Worm (Caenorhabditis elegans) whole organism, young adult: ENCODE measurements around the gene srh-209.

ENCODE experiments used
- B0261.1 ChIP-seq: sonication (generic microtip); optimal IDR thresholded peaks from 2 replicates; lab custom pipeline; 2016; ENCODE audit warnings: mild to moderate bottlenecking, missing genetic modification characterization, moderate library complexity, missing compliant biosample characterization
- C17E4.6 ChIP-seq: fragments of 200-800 bp; sonication (Bioruptor generic); IDR thresholded peaks from 2 replicates; pipeline ENCODE4 v1.3.6; 2022; ENCODE audit warnings: missing genetic modification reagents, missing genetic modification characterization, missing compliant biosample characterization
- D2030.7 ChIP-seq: fragments of 200-800 bp; sonication (Bioruptor generic); IDR thresholded peaks from 2 replicates; pipeline ENCODE4 v1.3.6; 2022; ENCODE audit warnings: missing genetic modification reagents, missing genetic modification characterization, missing compliant biosample characterization
- F10E7.11 ChIP-seq: sonication (generic microtip); optimal IDR thresholded peaks from 2 replicates; lab custom pipeline; 2017; ENCODE audit warnings: mild to moderate bottlenecking, missing genetic modification characterization, moderate library complexity, missing compliant biosample characterization
- F33H1.4 ChIP-seq: fragments of 200-800 bp; sonication (Bioruptor generic); IDR thresholded peaks from 2 replicates; pipeline ENCODE4 v1.3.6; 2022; ENCODE audit warnings: missing genetic modification reagents, missing genetic modification characterization, missing compliant biosample characterization
- F37B4.10 ChIP-seq: fragments of 200-800 bp; sonication (Bioruptor generic); IDR thresholded peaks from 2 replicates; pipeline ENCODE4 v1.3.6; 2022; ENCODE audit warnings: missing genetic modification characterization, missing compliant biosample characterization
- F55B11.4 ChIP-seq: sonication (generic microtip); optimal IDR thresholded peaks from 2 replicates; lab custom pipeline; 2016; ENCODE audit warnings: missing compliant biosample characterization, missing genetic modification characterization, borderline replicate concordance; ENCODE audit not compliant: insufficient read depth
- Y53G8AR.9 ChIP-seq: fragments of 200-800 bp; sonication (Bioruptor generic); conservative IDR thresholded peaks from 2 replicates; pipeline ENCODE4 v1.3.6; 2022; ENCODE audit warnings: missing genetic modification reagents, missing genetic modification characterization, missing compliant biosample characterization
- Y56A3A.18 ChIP-seq: fragments of 200-800 bp; sonication (Bioruptor generic); IDR thresholded peaks from 2 replicates; pipeline ENCODE4 v1.3.6; 2022; ENCODE audit warnings: missing genetic modification reagents, missing genetic modification characterization, missing compliant biosample characterization
- Y67H2A.10 ChIP-seq: fragments of 200-800 bp; sonication (Bioruptor generic); conservative IDR thresholded peaks from 2 replicates; pipeline ENCODE4 v1.3.6; 2022; ENCODE audit warnings: missing genetic modification reagents, missing genetic modification characterization, missing compliant biosample characterization
- aptf-3 ChIP-seq: fragments of 200-800 bp; sonication (Bioruptor generic); IDR thresholded peaks from 2 replicates; pipeline ENCODE4 v1.3.6; 2022; ENCODE audit warnings: missing genetic modification characterization, missing compliant biosample characterization
- ceh-27 ChIP-seq: fragments of 200-800 bp; sonication (Bioruptor generic); optimal IDR thresholded peaks from 2 replicates; lab custom pipeline; 2018; ENCODE audit warnings: mild to moderate bottlenecking, missing genetic modification characterization, moderate library complexity, missing compliant biosample characterization
- ceh-91 ChIP-seq: fragments of 200-800 bp; sonication (Bioruptor generic); IDR thresholded peaks from 2 replicates; pipeline ENCODE4 v1.3.6; 2022; ENCODE audit warnings: missing genetic modification reagents, missing genetic modification characterization, missing compliant biosample characterization
- die-1 ChIP-seq: sonication (generic microtip); optimal IDR thresholded peaks from 2 replicates; lab custom pipeline; 2016; ENCODE audit warnings: missing genotype, mild to moderate bottlenecking, missing genetic modification characterization, missing compliant biosample characterization
- dox-1 ChIP-seq: fragments of 200-800 bp; sonication (Bioruptor generic); IDR thresholded peaks from 2 replicates; pipeline ENCODE4 v1.3.6; 2022; ENCODE audit warnings: missing genetic modification reagents, missing genetic modification characterization, missing compliant biosample characterization
- dpl-1 ChIP-seq: fragments of 150-350 bp; optimal IDR thresholded peaks from 2 replicates; lab custom pipeline; 2014; ENCODE audit warnings: missing biosample characterization, missing genetic modification reagents, missing genetic modification characterization
- efl-1 ChIP-seq: fragments of 150-350 bp; optimal IDR thresholded peaks from 2 replicates; lab custom pipeline; 2014; ENCODE audit warnings: missing biosample characterization, missing genetic modification reagents, missing genetic modification characterization
- egl-44 ChIP-seq: fragments of 200-800 bp; sonication (Bioruptor generic); IDR thresholded peaks from 2 replicates; pipeline ENCODE4 v1.3.6; 2022; ENCODE audit warnings: missing genetic modification reagents, missing genetic modification characterization, missing compliant biosample characterization
- ekl-4 ChIP-seq: fragments of 200-800 bp; sonication (Bioruptor generic); IDR thresholded peaks from 2 replicates; pipeline ENCODE4 v1.3.6; 2022; ENCODE audit warnings: missing genetic modification reagents, missing genetic modification characterization, missing compliant biosample characterization
- fkh-3 ChIP-seq: sonication (generic microtip); optimal IDR thresholded peaks from 2 replicates; lab custom pipeline; 2016; ENCODE audit warnings: mild to moderate bottlenecking, missing genetic modification characterization, missing compliant biosample characterization
- him-1 ChIP-seq: sonication (generic microtip); optimal IDR thresholded peaks from 2 replicates; lab custom pipeline; 2016; ENCODE audit warnings: missing genotype, missing genetic modification reagents, missing genetic modification characterization, missing compliant biosample characterization
- hrde-1 ChIP-seq: sonication (generic microtip); optimal IDR thresholded peaks from 2 replicates; lab custom pipeline; 2016; ENCODE audit warnings: missing genetic modification characterization, mild to moderate bottlenecking, missing compliant biosample characterization, moderate library complexity, missing genotype, missing genetic modification reagents, borderline replicate concordance
- hsf-1 ChIP-seq: fragments of 200-800 bp; sonication (Bioruptor generic); IDR thresholded peaks from 2 replicates; pipeline ENCODE4 v1.3.6; 2022; ENCODE audit warnings: missing genetic modification reagents, missing genetic modification characterization, missing compliant biosample characterization
- let-526 ChIP-seq: fragments of 200-800 bp; sonication (Bioruptor generic); IDR thresholded peaks from 2 replicates; pipeline ENCODE4 v1.3.6; 2022; ENCODE audit warnings: missing genetic modification reagents, missing genetic modification characterization, missing compliant biosample characterization
- lin-26 ChIP-seq: fragments of 200-800 bp; sonication (Bioruptor generic); IDR thresholded peaks from 2 replicates; pipeline ENCODE4 v1.3.6; 2022; ENCODE audit warnings: missing genetic modification reagents, missing genetic modification characterization, missing compliant biosample characterization
- lir-1 ChIP-seq: fragments of 200-800 bp; sonication (Bioruptor generic); conservative IDR thresholded peaks from 2 replicates; pipeline ENCODE4 v1.3.6; 2022; ENCODE audit warnings: missing genetic modification reagents, missing genetic modification characterization, missing compliant biosample characterization
- madf-3 ChIP-seq: fragments of 200-800 bp; sonication (Bioruptor generic); IDR thresholded peaks from 2 replicates; pipeline ENCODE4 v1.3.6; 2022; ENCODE audit warnings: missing genetic modification reagents, missing genetic modification characterization, missing compliant biosample characterization
- madf-6 ChIP-seq: fragments of 200-800 bp; sonication (Bioruptor generic); IDR thresholded peaks from 2 replicates; pipeline ENCODE4 v1.3.6; 2022; ENCODE audit warnings: missing genetic modification reagents, missing genetic modification characterization, missing compliant biosample characterization
- mel-28 ChIP-seq: sonication (generic microtip); optimal IDR thresholded peaks from 2 replicates; lab custom pipeline; 2016; ENCODE audit warnings: borderline replicate concordance, mild to moderate bottlenecking, missing genetic modification characterization, missing compliant biosample characterization
- mes-4 ChIP-seq: sonication (generic microtip); optimal IDR thresholded peaks from 2 replicates; lab custom pipeline; 2016; ENCODE audit warnings: missing genotype, missing genetic modification characterization, missing compliant biosample characterization
- mxl-1 ChIP-seq: sonication (generic microtip); optimal IDR thresholded peaks from 2 replicates; lab custom pipeline; 2016; ENCODE audit warnings: missing genetic modification characterization, missing compliant biosample characterization
- nfyb-1 ChIP-seq: fragments of 200-800 bp; sonication (Bioruptor generic); IDR thresholded peaks from 2 replicates; pipeline ENCODE4 v1.3.6; 2022; ENCODE audit warnings: missing genetic modification reagents, missing genetic modification characterization, missing compliant biosample characterization
- nhr-120 ChIP-seq: fragments of 200-800 bp; sonication (Bioruptor generic); IDR thresholded peaks from 2 replicates; pipeline ENCODE4 v1.3.6; 2022; ENCODE audit warnings: missing genetic modification characterization, missing compliant biosample characterization
- nhr-179 ChIP-seq: sonication (generic microtip); optimal IDR thresholded peaks from 2 replicates; lab custom pipeline; 2016; ENCODE audit warnings: mild to moderate bottlenecking, missing genetic modification characterization, missing compliant biosample characterization
- nhr-27 ChIP-seq: fragments of 200-800 bp; sonication (Bioruptor generic); optimal IDR thresholded peaks from 2 replicates; lab custom pipeline; 2018; ENCODE audit warnings: mild to moderate bottlenecking, missing genetic modification characterization, moderate library complexity, missing compliant biosample characterization
- rcor-1 ChIP-seq: fragments of 200-800 bp; sonication (Bioruptor generic); IDR thresholded peaks from 2 replicates; pipeline ENCODE4 v1.3.6; 2022; ENCODE audit warnings: missing genetic modification reagents, missing genetic modification characterization, missing compliant biosample characterization
- rpc-1 ChIP-seq, 2 experiments: fragments of 150-350 bp in 1 of 2; sonication (generic microtip) in 1 of 2; optimal IDR thresholded peaks; 2 replicates each; lab custom pipeline; 2014 to 2018; ENCODE audit warnings: missing biosample characterization in 1 of 2, missing genetic modification characterization in 1 of 2, missing genetic modification reagents in 1 of 2, missing genotype in 1 of 2
- sdz-38 ChIP-seq: sonication (generic microtip); optimal IDR thresholded peaks from 2 replicates; lab custom pipeline; 2016; ENCODE audit warnings: missing genotype, missing genetic modification characterization, missing compliant biosample characterization
- tlf-1 ChIP-seq: fragments of 200-800 bp; sonication (Bioruptor generic); optimal IDR thresholded peaks from 2 replicates; lab custom pipeline; 2018; ENCODE audit warnings: mild to moderate bottlenecking, missing genetic modification characterization, missing compliant biosample characterization
- ztf-18 ChIP-seq: sonication (generic microtip); optimal IDR thresholded peaks from 2 replicates; lab custom pipeline; 2016; ENCODE audit warnings: missing genotype, mild to moderate bottlenecking, missing genetic modification characterization, missing compliant biosample characterization
- ztf-22 ChIP-seq: fragments of 200-800 bp; sonication (Bioruptor generic); optimal IDR thresholded peaks from 2 replicates; lab custom pipeline; 2018; ENCODE audit warnings: mild to moderate bottlenecking, missing genetic modification characterization, moderate library complexity, missing compliant biosample characterization
- ztf-25 ChIP-seq: fragments of 200-800 bp; sonication (Bioruptor generic); IDR thresholded peaks from 2 replicates; pipeline ENCODE4 v1.3.6; 2022; ENCODE audit warnings: missing genetic modification reagents, missing genetic modification characterization, missing compliant biosample characterization
- ztf-26 ChIP-seq: sonication (generic microtip); optimal IDR thresholded peaks from 2 replicates; lab custom pipeline; 2017; ENCODE audit warnings: missing genetic modification characterization, missing compliant biosample characterization

srh-209 gene

ce11 chrV:18410142-18410541 is 5.5 kb upstream of the srh-209 start, which contains the start of gene srh-207:
TSS of gene srh-207 (minus strand) at chrV:18410242.
- TF ChIP-seq ekl-4 (GFP tag; lab: Robert Waterston, UW) (no peak), madf-6 (GFP tag; lab: Robert Waterston, UW) (no peak), madf-3 (no peak), mel-28 (tag; lab: Kevin White, UChicago) (no peak), ztf-18 (tag; lab: Kevin White, UChicago) (no peak)

ce11 chrV:18402743-18403142 is 1.9 kb downstream of the srh-209 start:
- TF ChIP-seq Y56A3A.18, result no peak
- no peak for TF ChIP-seq dpl-1
- TF ChIP-seq tlf-1, result no peak
- TF ChIP-seq ztf-25 (GFP tag; lab: Robert Waterston, UW), result no peak
- no peak for TF ChIP-seq rpc-1 (optimal IDR thresholded peaks at IDR 0.05; lab: Kevin White, UChicago)
- no peak for TF ChIP-seq rpc-1 (tag; optimal IDR thresholded peaks at IDR 0.05; lab: Kevin White, UChicago)
- TF ChIP-seq rcor-1 (GFP tag; lab: Robert Waterston, UW), result no peak
- no peak for TF ChIP-seq sdz-38 (tag; lab: Kevin White, UChicago)
- no peak for TF ChIP-seq efl-1 (GFP tag; lab: Kevin White, UChicago)
- TF ChIP-seq egl-44, result no peak
- TF ChIP-seq hrde-1 (tag; lab: Kevin White, UChicago), result no peak
- TF ChIP-seq Y67H2A.10 (GFP tag; lab: Robert Waterston, UW), result no peak
- TF ChIP-seq him-1 (tag; lab: Kevin White, UChicago), result no peak
- TF ChIP-seq nhr-120 (GFP tag; lab: Robert Waterston, UW), result no peak
- TF ChIP-seq let-526, result no peak
- TF ChIP-seq nfyb-1, result no peak
- no peak for TF ChIP-seq ztf-22 (GFP tag; lab: Kevin White, UChicago)
- no peak for TF ChIP-seq Y53G8AR.9 (GFP tag; lab: Robert Waterston, UW)
- TF ChIP-seq F55B11.4, result no peak
- TF ChIP-seq mes-4 (tag; lab: Kevin White, UChicago), result no peak
- TF ChIP-seq ceh-91 (GFP tag; lab: Robert Waterston, UW), result no peak

DNA sequence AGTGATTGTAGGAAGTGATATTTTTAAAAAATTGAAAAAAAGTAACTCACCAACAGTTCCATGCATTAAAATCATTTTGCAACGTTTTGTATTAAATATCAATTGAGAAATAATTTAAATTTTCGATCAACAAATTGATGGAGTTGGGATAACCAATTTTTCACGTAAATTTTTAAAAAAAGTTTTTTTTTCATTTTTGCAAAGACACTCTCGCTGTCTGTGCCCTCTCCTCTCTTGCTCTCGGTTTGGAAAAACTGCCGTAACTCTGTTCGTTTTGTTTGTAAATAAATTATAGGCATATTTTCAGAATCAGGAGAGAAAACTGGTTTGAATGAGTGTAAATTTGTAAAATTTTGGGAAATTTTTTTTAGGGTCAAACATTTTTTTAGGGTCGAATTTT is 6.9 kb downstream of the srh-209 start, which contains the start of gene Y51A2B.16:
Y51A2B.16 (minus strand) TSS at position 101 of the 400 bp plus-strand sequence.
- TF ChIP-seq lir-1 (GFP tag; lab: Robert Waterston, UW), result no peak
- no peak for TF ChIP-seq hsf-1 (GFP tag; lab: Robert Waterston, UW)
- TF ChIP-seq F10E7.11 (tag; lab: Kevin White, UChicago), result no peak
- TF ChIP-seq B0261.1 (tag; lab: Kevin White, UChicago), result no peak
- no peak for TF ChIP-seq D2030.7 (GFP tag; lab: Robert Waterston, UW)
- no peak for TF ChIP-seq nhr-27 (tag; lab: Kevin White, UChicago)

DNA sequence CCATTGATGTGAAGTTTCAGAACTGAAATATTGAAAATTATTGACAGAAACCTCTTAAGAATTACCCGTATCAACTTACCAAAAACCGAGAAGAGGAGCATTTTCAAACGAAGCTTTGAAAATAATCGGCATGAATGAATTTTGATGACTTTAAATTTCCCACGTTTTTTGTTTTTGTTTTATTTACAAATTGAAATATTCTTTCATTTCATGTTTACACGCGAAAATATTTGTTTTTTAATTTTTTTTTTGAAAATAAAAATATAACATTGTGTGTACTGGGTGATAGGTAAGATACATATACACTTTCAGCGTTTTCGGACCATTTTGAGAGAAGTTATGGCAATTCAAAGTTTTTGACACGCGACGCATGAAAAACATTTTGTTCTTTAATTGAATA is 9.0 kb downstream of the srh-209 start, which contains the start of gene Y51A2B.9:
Y51A2B.9 (minus strand) TSS at position 101 of the 400 bp plus-strand sequence.
- TF ChIP-seq fkh-3 (tag; lab: Kevin White, UChicago) (no peak), egl-44 (no peak), aptf-3 (GFP tag; lab: Robert Waterston, UW) (no peak), die-1 (tag; lab: Kevin White, UChicago) (no peak), lin-26 (no peak), ceh-27 (no peak), C17E4.6 (GFP tag; lab: Robert Waterston, UW) (no peak), mxl-1 (tag; lab: Kevin White, UChicago) (no peak), dpl-1 (no peak), nhr-179 (no peak), F33H1.4 (no peak), ztf-26 (tag; lab: Kevin White, UChicago) (no peak), dox-1 (GFP tag; lab: Robert Waterston, UW) (no peak), F37B4.10 (no peak)
